Worm (Caenorhabditis elegans): ENCODE measurements around the gene ets-6.
A peak's percentile ranks its signal among the peaks of the same experiment; 100 is the strongest.

- TF ChIP-seq nfya-1 (tag; optimal IDR thresholded peaks at IDR 0.05; ENCODE audit: insufficient read depth) = peak; percentile 70
- no peak for TF ChIP-seq elt-1 (tag; optimal IDR thresholded peaks at IDR 0.05)
- TF ChIP-seq nhr-237 (tag; optimal IDR thresholded peaks at IDR 0.05) = no peak
- TF ChIP-seq nhr-28 (tag; optimal IDR thresholded peaks at IDR 0.05) = no peak
- TF ChIP-seq skn-1 (tag; optimal IDR thresholded peaks at IDR 0.05) = no peak
- TF ChIP-seq ztf-11 (tag; optimal IDR thresholded peaks at IDR 0.05) = no peak
- no peak for TF ChIP-seq pqm-1 (tag; optimal IDR thresholded peaks at IDR 0.05)
These were observed 7.3 kb upstream of the ets-6 start, which contains the start of the genes F19F10.11 and C50E3.5 for ce11 chrV:7587637-7588036.

Data from whole organism, L3 larva.